Fruit fly (Drosophila melanogaster): Measurements from ENCODE around the gene CG13461.

dm6 chr3L:15099541-15099940, 47.3 kb upstream of the CG13461 start:
- TF ChIP-seq CTCF (optimal IDR thresholded peaks at IDR 0.05) (no peak), CG8478 (optimal IDR thresholded peaks at IDR 0.05) (no peak)
